Worm (Caenorhabditis elegans) whole organism, late embryonic: Measurements from ENCODE around the gene M01F1.8.

Experiments used
- C38D4.7 ChIP-seq: fragments of 200-800 bp; sonication (Bioruptor generic); optimal IDR thresholded peaks from 2 replicates; lab custom pipeline; 2018; ENCODE audit warnings: mild to moderate bottlenecking, missing genetic modification characterization, moderate library complexity, missing compliant biosample characterization
- elt-2 ChIP-seq: sonication (generic microtip); optimal IDR thresholded peaks from 2 replicates; lab custom pipeline; 2016; ENCODE audit warnings: missing genetic modification reagents, missing genetic modification characterization, missing compliant biosample characterization
- fkh-10 ChIP-seq: fragments of 150-350 bp; optimal IDR thresholded peaks from 2 replicates; lab custom pipeline; 2014; ENCODE audit warnings: missing biosample characterization, missing genetic modification reagents, missing genetic modification characterization
- nhr-11 ChIP-seq: fragments of 150-350 bp; optimal IDR thresholded peaks from 2 replicates; lab custom pipeline; 2014; ENCODE audit warnings: missing biosample characterization, missing genetic modification characterization
- pha-4 ChIP-seq: fragments of 150-350 bp; optimal IDR thresholded peaks from 2 replicates; lab custom pipeline; 2018; ENCODE audit warnings: missing biosample characterization, missing genetic modification reagents, missing genetic modification characterization
- pros-1 ChIP-seq: fragments of 150-350 bp; optimal IDR thresholded peaks from 2 replicates; lab custom pipeline; 2014; ENCODE audit warnings: missing biosample characterization, missing genetic modification reagents, missing genetic modification characterization
- sox-4 ChIP-seq: sonication (generic microtip); optimal IDR thresholded peaks from 2 replicates; lab custom pipeline; 2017; ENCODE audit warnings: mild to moderate bottlenecking, missing genetic modification characterization, inconsistent platforms, missing compliant biosample characterization

- TF ChIP-seq nhr-11 (no peak), sox-4 (tag; lab: Kevin White, UChicago) (no peak), pha-4 (tag; lab: Kevin White, UChicago) (no peak), elt-2 (tag; lab: Kevin White, UChicago) (no peak), C38D4.7 (GFP tag; lab: Kevin White, UChicago) (no peak), fkh-10 (GFP tag; lab: Kevin White, UChicago) (no peak), pros-1 (no peak)
Measured at ce11 chrIII:3493138-3493537, 9.2 kb downstream of the M01F1.8 start, which contains the start of gene gly-14.
